Worm (Caenorhabditis elegans): ENCODE measurements around the gene T22F3.10.

The T22F3.10 gene

ce11 chrV:3582086-3582485 lies 29.5 kb downstream of the T22F3.10 start (continued):
- TF ChIP-seq ces-1 (GFP tag; optimal IDR thresholded peaks at IDR 0.05) (no peak), F26F4.8 (GFP tag; conservative IDR thresholded peaks at IDR 0.05) (peak; percentile 76), aha-1 (tag) (no peak), egl-43 (GFP tag; IDR thresholded peaks at IDR 0.05) (no peak), ztf-7 (tag; optimal IDR thresholded peaks at IDR 0.05) (no peak), hlh-11 (tag; optimal IDR thresholded peaks at IDR 0.05) (no peak), lim-7 (GFP tag; IDR thresholded peaks at IDR 0.05) (peak; percentile 80), ceh-20 (GFP tag; IDR thresholded peaks at IDR 0.05) (no peak), mxl-2 (GFP tag; conservative IDR thresholded peaks at IDR 0.05) (no peak), zag-1 (tag; optimal IDR thresholded peaks at IDR 0.05) (no peak), hlh-30 (tag; optimal IDR thresholded peaks at IDR 0.05; ENCODE audit: insufficient read depth) (no peak), dpl-1 (GFP tag; optimal IDR thresholded peaks at IDR 0.05) (no peak), nhr-10 (tag; optimal IDR thresholded peaks at IDR 0.05) (no peak), nhr-11 (tag; optimal IDR thresholded peaks at IDR 0.05) (no peak), ceh-28 (tag; optimal IDR thresholded peaks at IDR 0.05) (no peak), F37D6.2 (tag; optimal IDR thresholded peaks at IDR 0.05) (no peak), aly-2 (tag; optimal IDR thresholded peaks at IDR 0.05) (no peak), unc-62 (GFP tag; optimal IDR thresholded peaks at IDR 0.05 in 1 of 2) (no peak), unc-62 (tag; optimal IDR thresholded peaks at IDR 0.05) (no peak), fkh-10 (GFP tag; optimal IDR thresholded peaks at IDR 0.05) (no peak), nhr-6 (tag; optimal IDR thresholded peaks at IDR 0.05) (no peak), daf-8 (GFP tag; IDR thresholded peaks at IDR 0.05) (no peak), lin-15B (tag; optimal IDR thresholded peaks at IDR 0.05) (no peak), daf-12 (tag; optimal IDR thresholded peaks at IDR 0.05) (no peak), nhr-28 (tag; optimal IDR thresholded peaks at IDR 0.05) (no peak), zip-2 (tag; optimal IDR thresholded peaks at IDR 0.05) (no peak), hif-1 (tag; optimal IDR thresholded peaks at IDR 0.05) (no peak), nhr-25 (tag; optimal IDR thresholded peaks at IDR 0.05; ENCODE audit: borderline replicate concordance, insufficient read depth) (no peak), daf-19 (GFP tag; conservative IDR thresholded peaks at IDR 0.05) (no peak), tag-97 (GFP tag; IDR thresholded peaks at IDR 0.05) (no peak), snpc-1.2 (GFP tag; IDR thresholded peaks at IDR 0.05) (peak; percentile 72), ceh-62 (tag; optimal IDR thresholded peaks at IDR 0.05) (no peak), daf-16 (GFP tag; optimal IDR thresholded peaks at IDR 0.05) (no peak), daf-16 (tag; optimal IDR thresholded peaks at IDR 0.05) (no peak), lsy-2 (tag; optimal IDR thresholded peaks at IDR 0.05) (peak in 1 of 2 experiments; percentile 35), lir-3 (tag; optimal IDR thresholded peaks at IDR 0.05) (no peak), mep-1 (tag; optimal IDR thresholded peaks at IDR 0.05) (no peak), lin-39 (tag; optimal IDR thresholded peaks at IDR 0.05) (no peak), ama-1 (optimal IDR thresholded peaks at IDR 0.05) (no peak), nhr-111 (GFP tag; optimal IDR thresholded peaks at IDR 0.05) (no peak), R02D3.7 (tag; optimal IDR thresholded peaks at IDR 0.05) (no peak), set-16 (GFP tag; IDR thresholded peaks at IDR 0.05) (no peak), snpc-4 (tag; optimal IDR thresholded peaks at IDR 0.05) (no peak), dve-1 (tag; optimal IDR thresholded peaks at IDR 0.05; ENCODE audit: insufficient read depth) (peak; percentile 8), cey-2 (tag; optimal IDR thresholded peaks at IDR 0.05; ENCODE audit: borderline replicate concordance, insufficient read depth) (no peak), ztf-11 (tag; optimal IDR thresholded peaks at IDR 0.05) (no peak), nhr-42 (GFP tag; IDR thresholded peaks at IDR 0.05) (no peak), dmd-6 (GFP tag; IDR thresholded peaks at IDR 0.05) (peak; percentile 8; the same call in 1 of the 2 replicates), lin-38 (GFP tag; IDR thresholded peaks at IDR 0.05) (peak; percentile 70; the same call in 1 of the 2 replicates), nhr-76 (tag; optimal IDR thresholded peaks at IDR 0.05) (no peak), D1046.2 (GFP tag; IDR thresholded peaks at IDR 0.05) (no peak), mes-2 (tag; optimal IDR thresholded peaks at IDR 0.05; ENCODE audit: poor library complexity, severe bottlenecking) (peak; percentile 21), nhr-237 (tag; optimal IDR thresholded peaks at IDR 0.05) (no peak)

Measured in whole organism, L4 larva.